Worm (Caenorhabditis elegans) whole organism, midembryonic: ENCODE results near the gene tag-293.

Experiments used
- flt-1 ChIP-seq: fragments of 200-800 bp; sonication (Bioruptor generic); IDR thresholded peaks from 2 replicates; pipeline ENCODE4 v1.3.6; 2022; ENCODE audit warnings: missing genetic modification characterization, missing compliant biosample characterization
- med-1 ChIP-seq: sonication (generic microtip); optimal IDR thresholded peaks from 2 replicates; lab custom pipeline; 2017; ENCODE audit warnings: missing genetic modification characterization, mild to moderate bottlenecking, missing compliant biosample characterization, antibody characterized with exemption, missing genetic modification reagents; ENCODE audit not compliant: insufficient read depth
- ref-1 ChIP-seq: fragments of 200-800 bp; sonication (Bioruptor generic); conservative IDR thresholded peaks from 2 replicates; pipeline ENCODE4 v1.3.6; 2022; ENCODE audit warnings: missing genetic modification reagents, missing genetic modification characterization, missing compliant biosample characterization
- tab-1 ChIP-seq: fragments of 200-800 bp; sonication (Bioruptor generic); IDR thresholded peaks from 2 replicates; pipeline ENCODE4 v1.3.6; 2022; ENCODE audit warnings: missing genetic modification characterization, missing compliant biosample characterization
- ztf-23 ChIP-seq: fragments of 200-800 bp; sonication (Bioruptor generic); IDR thresholded peaks from 2 replicates; pipeline ENCODE4 v1.3.6; 2022; ENCODE audit warnings: missing genetic modification reagents, missing genetic modification characterization, missing compliant biosample characterization

- TF ChIP-seq med-1 (GFP tag; lab: Kevin White, UChicago) (no peak), ztf-23 (GFP tag; lab: Robert Waterston, UW) (no peak), flt-1 (no peak), tab-1 (no peak), ref-1 (no peak)
These were observed 1.8 kb downstream of the tag-293 start for ce11 chrV:7353602-7354001.
